Worm (Caenorhabditis elegans) whole organism, L2 larva: ENCODE data around the gene bmy-1.

ENCODE experiments used
- F13H6.1 ChIP-seq: sonication (generic microtip); optimal IDR thresholded peaks from 2 replicates; lab custom pipeline; 2016; ENCODE audit warnings: missing genetic modification characterization, missing compliant biosample characterization
- R02D3.7 ChIP-seq: fragments of 150-350 bp; optimal IDR thresholded peaks from 2 replicates; lab custom pipeline; 2014; ENCODE audit warnings: missing biosample characterization, missing genetic modification characterization
- Y55F3AM.14 ChIP-seq: fragments of 200-800 bp; sonication (Bioruptor generic); optimal IDR thresholded peaks from 2 replicates; lab custom pipeline; 2018; ENCODE audit warnings: mild to moderate bottlenecking, missing genetic modification characterization, missing compliant biosample characterization
- ZK546.5 ChIP-seq: sonication (generic microtip); optimal IDR thresholded peaks from 2 replicates; lab custom pipeline; 2017; ENCODE audit warnings: missing biosample characterization, missing genetic modification characterization
- alr-1 ChIP-seq: fragments of 150-350 bp; optimal IDR thresholded peaks from 2 replicates; lab custom pipeline; 2014; ENCODE audit warnings: missing biosample characterization, missing genetic modification characterization
- aly-2 ChIP-seq: fragments of 150-350 bp; optimal IDR thresholded peaks from 2 replicates; lab custom pipeline; 2014; ENCODE audit warnings: missing biosample characterization, missing genetic modification characterization
- ama-1 ChIP-seq: fragments of 150-350 bp; optimal IDR thresholded peaks from 2 replicates; lab custom pipeline; 2018; ENCODE audit warnings: inconsistent platforms
- ceh-16 ChIP-seq: fragments of 150-350 bp; optimal IDR thresholded peaks from 2 replicates; lab custom pipeline; 2014; ENCODE audit warnings: missing biosample characterization, missing genetic modification characterization
- ceh-82 ChIP-seq: fragments of 150-350 bp; optimal IDR thresholded peaks from 2 replicates; lab custom pipeline; 2014; ENCODE audit warnings: missing biosample characterization, missing genetic modification characterization
- crh-2 ChIP-seq: sonication (generic microtip); optimal IDR thresholded peaks from 2 replicates; lab custom pipeline; 2017; ENCODE audit warnings: missing biosample characterization, missing genetic modification characterization
- egl-27 ChIP-seq: sonication (generic microtip); optimal IDR thresholded peaks from 3 replicates; lab custom pipeline; 2017; ENCODE audit warnings: missing biosample characterization, missing genetic modification reagents, missing genetic modification characterization
- gmeb-1 ChIP-seq: fragments of 150-350 bp; optimal IDR thresholded peaks from 2 replicates; lab custom pipeline; 2014; ENCODE audit warnings: missing biosample characterization, missing genetic modification characterization
- lin-11 ChIP-seq: fragments of 150-350 bp; sonication (generic microtip); optimal IDR thresholded peaks from 2 replicates; lab custom pipeline; 2014; ENCODE audit warnings: missing biosample characterization, missing genetic modification characterization, inconsistent platforms, mixed read lengths
- lin-13 ChIP-seq: fragments of 150-350 bp; optimal IDR thresholded peaks from 2 replicates; lab custom pipeline; 2014; ENCODE audit warnings: missing biosample characterization, missing genetic modification reagents, missing genetic modification characterization
- lin-39 ChIP-seq: fragments of 150-350 bp; optimal IDR thresholded peaks from 2 replicates; lab custom pipeline; 2014; ENCODE audit warnings: missing biosample characterization, missing genetic modification reagents, missing genetic modification characterization
- lsy-2 ChIP-seq, 2 experiments: fragments of 150-350 bp in 1 of 2; sonication (generic microtip) in 1 of 2; optimal IDR thresholded peaks; 2 replicates each; lab custom pipeline; 2014 to 2017; ENCODE audit warnings: missing biosample characterization in 2 of 2, missing genetic modification characterization in 2 of 2
- nhr-11 ChIP-seq: fragments of 150-350 bp; optimal IDR thresholded peaks from 2 replicates; lab custom pipeline; 2014; ENCODE audit warnings: missing biosample characterization, missing genetic modification characterization
- nhr-129 ChIP-seq: fragments of 150-350 bp; optimal IDR thresholded peaks from 2 replicates; lab custom pipeline; 2014; ENCODE audit warnings: missing biosample characterization, missing genetic modification characterization
- nhr-237 ChIP-seq: fragments of 150-350 bp; optimal IDR thresholded peaks from 2 replicates; lab custom pipeline; 2014; ENCODE audit warnings: missing biosample characterization, missing genetic modification characterization
- nhr-6 ChIP-seq: fragments of 150-350 bp; optimal IDR thresholded peaks from 2 replicates; lab custom pipeline; 2014; ENCODE audit warnings: missing biosample characterization, missing genetic modification characterization
- nhr-77 ChIP-seq: fragments of 150-350 bp; optimal IDR thresholded peaks from 2 replicates; lab custom pipeline; 2014; ENCODE audit warnings: missing biosample characterization, missing genetic modification characterization
- sem-4 ChIP-seq: fragments of 150-350 bp; optimal IDR thresholded peaks from 2 replicates; lab custom pipeline; 2014; ENCODE audit warnings: missing biosample characterization, missing genetic modification reagents, missing genetic modification characterization
- skn-1 ChIP-seq: sonication (generic microtip); optimal IDR thresholded peaks from 2 replicates; lab custom pipeline; 2017; ENCODE audit warnings: missing biosample characterization, missing genetic modification characterization
- sma-3 ChIP-seq: sonication (generic microtip); optimal IDR thresholded peaks from 2 replicates; lab custom pipeline; 2016; ENCODE audit warnings: missing genetic modification reagents, missing genetic modification characterization, missing compliant biosample characterization
- sma-9 ChIP-seq, 2 experiments: fragments of 150-350 bp in 1 of 2; sonication (generic microtip) in 1 of 2; optimal IDR thresholded peaks; 2 replicates each; lab custom pipeline; 2014 to 2016; ENCODE audit warnings: missing genetic modification characterization in 2 of 2, mild to moderate bottlenecking in 1 of 2, missing biosample characterization in 1 of 2, missing compliant biosample characterization in 1 of 2, missing genetic modification reagents in 1 of 2, moderate library complexity in 1 of 2
- snpc-4 ChIP-seq: fragments of 150-350 bp; optimal IDR thresholded peaks from 2 replicates; lab custom pipeline; 2014; ENCODE audit warnings: missing biosample characterization, missing genetic modification characterization
- unc-39 ChIP-seq: fragments of 150-350 bp; optimal IDR thresholded peaks from 2 replicates; lab custom pipeline; 2014; ENCODE audit warnings: missing biosample characterization, missing genetic modification characterization
- unc-55 ChIP-seq: fragments of 150-350 bp; sonication (generic microtip); optimal IDR thresholded peaks from 3 replicates; lab custom pipeline; 2014; ENCODE audit warnings: missing biosample characterization, missing genetic modification reagents, missing genetic modification characterization
- unc-62 ChIP-seq: fragments of 150-350 bp; optimal IDR thresholded peaks from 2 replicates; lab custom pipeline; 2014; ENCODE audit warnings: missing biosample characterization, missing genetic modification reagents, missing genetic modification characterization
- zag-1 ChIP-seq: fragments of 150-350 bp; optimal IDR thresholded peaks from 2 replicates; lab custom pipeline; 2014; ENCODE audit warnings: missing biosample characterization, missing genetic modification characterization
- ztf-1 ChIP-seq: fragments of 200-800 bp; sonication (Bioruptor generic); conservative IDR thresholded peaks from 2 replicates; pipeline ENCODE4 v1.3.6; 2022; ENCODE audit warnings: missing genetic modification characterization, missing compliant biosample characterization
- ztf-4 ChIP-seq: fragments of 150-350 bp; optimal IDR thresholded peaks from 2 replicates; lab custom pipeline; 2014; ENCODE audit warnings: missing biosample characterization, missing genetic modification characterization

bmy-1 gene

DNA sequence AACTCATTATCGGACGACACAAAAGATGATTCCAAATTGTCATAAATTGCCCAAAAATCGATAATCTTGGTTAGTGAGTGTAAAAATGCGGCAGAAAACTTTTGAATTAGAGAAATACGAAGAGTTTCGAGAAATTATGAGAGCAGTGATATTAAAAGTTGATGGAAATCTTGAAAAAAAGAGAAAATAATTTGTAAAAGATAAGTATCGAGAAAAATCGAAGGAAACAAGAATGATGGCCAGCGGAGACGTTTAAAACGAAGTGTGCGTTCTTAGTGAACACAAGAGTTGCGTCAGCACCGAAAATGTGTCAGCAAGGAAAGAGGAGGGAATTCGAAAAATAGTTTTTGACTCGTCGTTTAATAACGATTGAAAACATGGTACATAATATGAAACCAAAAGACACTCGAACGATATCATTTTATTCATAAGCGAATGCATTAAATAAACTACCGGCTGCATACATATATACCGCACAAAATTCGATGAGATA is 31.4 kb downstream of the bmy-1 start, which contains the start of gene ndx-6 (continued):
- TF ChIP-seq sma-9 (GFP tag; optimal IDR thresholded peaks at IDR 0.05; lab: Kevin White, UChicago) (peak; percentile 87), sma-9 (tag; optimal IDR thresholded peaks at IDR 0.05; lab: Kevin White, UChicago) (no peak), lin-39 (no peak), sem-4 (peak; percentile 60), snpc-4 (tag; lab: Kevin White, UChicago) (peak; percentile 80), ztf-1 (GFP tag; lab: Robert Waterston, UW) (no peak), lin-11 (tag; lab: Kevin White, UChicago) (peak; percentile 45), egl-27 (tag; lab: Kevin White, UChicago) (peak; percentile 36), ceh-16 (tag; lab: Kevin White, UChicago) (peak; percentile 68), ZK546.5 (no peak), unc-39 (tag; lab: Kevin White, UChicago) (no peak)

- TF ChIP-seq ZK546.5 = no peak
- TF ChIP-seq snpc-4 (tag; lab: Kevin White, UChicago) = no peak
- no peak for TF ChIP-seq crh-2 (tag; lab: Kevin White, UChicago)
- no peak for TF ChIP-seq lin-13 (GFP tag; lab: Kevin White, UChicago)
- TF ChIP-seq aly-2 (tag; lab: Kevin White, UChicago) = no peak
- no peak for TF ChIP-seq lin-11 (tag; lab: Kevin White, UChicago)
- TF ChIP-seq Y55F3AM.14 (GFP tag; lab: Kevin White, UChicago) = no peak
- TF ChIP-seq zag-1 (tag; lab: Kevin White, UChicago) = no peak
- no peak for TF ChIP-seq egl-27 (tag; lab: Kevin White, UChicago)
- no peak for TF ChIP-seq ceh-16 (tag; lab: Kevin White, UChicago)
- no peak for TF ChIP-seq alr-1 (tag; lab: Kevin White, UChicago)
- no peak for TF ChIP-seq sma-3 (GFP tag; lab: Kevin White, UChicago)
- no peak for TF ChIP-seq nhr-11 (tag; lab: Kevin White, UChicago)
Measured at ce11 chrII:5391447-5391846, 33.0 kb downstream of the bmy-1 start.

DNA sequence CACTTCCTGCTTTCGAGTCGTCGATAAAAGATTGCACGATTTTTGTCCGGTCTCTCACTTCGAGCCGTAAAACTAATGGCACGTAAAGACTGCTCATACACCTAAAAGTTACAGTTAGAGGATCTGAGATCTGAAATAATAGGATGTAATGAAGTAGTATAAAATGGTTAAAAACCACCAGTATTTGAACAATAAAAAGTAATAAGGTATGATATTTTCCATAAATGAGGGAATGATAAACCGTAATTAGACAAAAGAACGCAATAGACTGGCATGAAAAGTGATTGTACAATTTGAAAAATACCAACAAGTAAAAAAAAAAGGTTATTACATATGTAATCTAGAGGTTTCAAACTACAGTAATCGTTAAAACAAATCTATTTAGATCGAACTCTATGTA is 34.6 kb downstream of the bmy-1 start, which contains the start of gene brap-2:
brap-2 (minus strand) TSS at position 101 of the 400 bp plus-strand sequence.
- no peak for TF ChIP-seq aly-2 (tag; lab: Kevin White, UChicago)
- TF ChIP-seq nhr-237 (tag; lab: Kevin White, UChicago) = no peak

ce11 chrII:5395594-5395993 is 37.1 kb downstream of the bmy-1 start, which contains the start of gene pink-1:
Gene pink-1, minus strand, starts transcription at chrII:5395694.
- TF ChIP-seq unc-62 (GFP tag; lab: Kevin White, UChicago) (no peak), nhr-6 (tag; lab: Kevin White, UChicago) (no peak), F13H6.1 (tag; lab: Kevin White, UChicago) (no peak), ztf-4 (tag; lab: Kevin White, UChicago) (no peak), unc-55 (GFP tag; lab: Kevin White, UChicago) (no peak), skn-1 (tag; lab: Kevin White, UChicago) (no peak), ceh-82 (no peak), nhr-237 (tag; lab: Kevin White, UChicago) (no peak)

ce11 chrII:5398779-5399178 is 40.3 kb downstream of the bmy-1 start, which contains the start of gene fbxl-3:
Gene fbxl-3, minus strand, starts transcription at chrII:5398902.
- TF ChIP-seq gmeb-1 (tag; lab: Kevin White, UChicago) (no peak), nhr-77 (tag; lab: Kevin White, UChicago) (no peak), nhr-129 (tag; lab: Kevin White, UChicago) (no peak), lsy-2 (tag; optimal IDR thresholded peaks at IDR 0.05; lab: Kevin White, UChicago) (no peak), zag-1 (tag; lab: Kevin White, UChicago) (no peak), nhr-11 (tag; lab: Kevin White, UChicago) (no peak), unc-39 (tag; lab: Kevin White, UChicago) (no peak), nhr-6 (tag; lab: Kevin White, UChicago) (no peak), ama-1 (lab: Kevin White, UChicago) (no peak), lin-13 (GFP tag; lab: Kevin White, UChicago) (no peak), R02D3.7 (tag; lab: Kevin White, UChicago) (no peak)
